Worm (Caenorhabditis elegans) whole organism, midembryonic: ENCODE measurements around the gene lias-1.

ENCODE experiments used
- T22C8.4 ChIP-seq: fragments of 200-800 bp; sonication (Bioruptor generic); IDR thresholded peaks from 2 replicates; pipeline ENCODE4 v1.3.6; 2022; ENCODE audit warnings: missing genetic modification characterization, missing compliant biosample characterization
- cog-1 ChIP-seq: sonication (generic microtip); optimal IDR thresholded peaks from 2 replicates; lab custom pipeline; 2016; ENCODE audit warnings: missing genetic modification characterization, missing compliant biosample characterization
- flt-1 ChIP-seq: fragments of 200-800 bp; sonication (Bioruptor generic); IDR thresholded peaks from 2 replicates; pipeline ENCODE4 v1.3.6; 2022; ENCODE audit warnings: missing genetic modification characterization, missing compliant biosample characterization
- klf-2 ChIP-seq: fragments of 200-800 bp; sonication (Bioruptor generic); conservative IDR thresholded peaks from 2 replicates; pipeline ENCODE4 v1.3.6; 2022; ENCODE audit warnings: missing genetic modification reagents, missing genetic modification characterization, missing compliant biosample characterization
- med-1 ChIP-seq: sonication (generic microtip); optimal IDR thresholded peaks from 2 replicates; lab custom pipeline; 2017; ENCODE audit warnings: missing genetic modification characterization, mild to moderate bottlenecking, missing compliant biosample characterization, antibody characterized with exemption, missing genetic modification reagents; ENCODE audit not compliant: insufficient read depth
- tab-1 ChIP-seq: fragments of 200-800 bp; sonication (Bioruptor generic); IDR thresholded peaks from 2 replicates; pipeline ENCODE4 v1.3.6; 2022; ENCODE audit warnings: missing genetic modification characterization, missing compliant biosample characterization
- ztf-23 ChIP-seq: fragments of 200-800 bp; sonication (Bioruptor generic); IDR thresholded peaks from 2 replicates; pipeline ENCODE4 v1.3.6; 2022; ENCODE audit warnings: missing genetic modification reagents, missing genetic modification characterization, missing compliant biosample characterization
- ztf-29 ChIP-seq: fragments of 200-800 bp; sonication (Bioruptor generic); IDR thresholded peaks from 2 replicates; pipeline ENCODE4 v1.3.6; 2022; ENCODE audit warnings: missing genetic modification reagents, missing genetic modification characterization, missing compliant biosample characterization

DNA sequence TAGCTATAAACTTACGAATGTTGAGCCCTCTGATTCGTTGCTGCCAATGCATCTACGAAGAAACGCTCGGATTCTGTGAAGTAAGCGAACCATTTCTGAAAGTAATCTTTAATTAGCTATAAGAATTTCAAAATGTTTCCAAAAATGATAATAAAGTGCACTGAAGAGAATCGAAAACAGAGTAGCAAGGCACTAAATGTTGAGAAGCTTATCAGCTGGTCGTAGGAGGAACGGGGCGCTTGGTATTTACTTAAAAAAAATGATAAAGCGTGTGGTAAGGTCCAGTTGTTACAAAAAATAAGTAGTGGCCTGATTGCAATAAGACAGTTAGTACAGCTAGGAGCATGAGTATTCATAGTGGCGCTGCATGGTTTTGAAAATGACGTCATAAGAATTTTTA, 41.4 kb upstream of the lias-1 start, which contains the start of gene C54C6.7:
- TF ChIP-seq med-1 (no peak), ztf-29 (no peak), tab-1 (GFP tag; lab: Robert Waterston, UW) (no peak), flt-1 (GFP tag; lab: Robert Waterston, UW) (no peak), cog-1 (tag; lab: Kevin White, UChicago) (no peak), T22C8.4 (GFP tag; lab: Robert Waterston, UW) (no peak), ztf-23 (GFP tag; lab: Robert Waterston, UW) (no peak), klf-2 (no peak)
